Worm (Caenorhabditis elegans) whole organism, midembryonic: ENCODE data around the gene T05G5.5.

Source experiments
- flt-1 ChIP-seq: fragments of 200-800 bp; sonication (Bioruptor generic); IDR thresholded peaks from 2 replicates; pipeline ENCODE4 v1.3.6; 2022; ENCODE audit warnings: missing genetic modification characterization, missing compliant biosample characterization
- ref-1 ChIP-seq: fragments of 200-800 bp; sonication (Bioruptor generic); conservative IDR thresholded peaks from 2 replicates; pipeline ENCODE4 v1.3.6; 2022; ENCODE audit warnings: missing genetic modification reagents, missing genetic modification characterization, missing compliant biosample characterization
- tab-1 ChIP-seq: fragments of 200-800 bp; sonication (Bioruptor generic); IDR thresholded peaks from 2 replicates; pipeline ENCODE4 v1.3.6; 2022; ENCODE audit warnings: missing genetic modification characterization, missing compliant biosample characterization
- ztf-23 ChIP-seq: fragments of 200-800 bp; sonication (Bioruptor generic); IDR thresholded peaks from 2 replicates; pipeline ENCODE4 v1.3.6; 2022; ENCODE audit warnings: missing genetic modification reagents, missing genetic modification characterization, missing compliant biosample characterization

ce11 chrIII:9786776-9787175 lies 35.5 kb upstream of the T05G5.5 start:
- no peak for TF ChIP-seq ztf-23 (GFP tag; lab: Robert Waterston, UW)
- TF ChIP-seq ref-1 (GFP tag; lab: Robert Waterston, UW) = no peak
- no peak for TF ChIP-seq tab-1
- TF ChIP-seq flt-1 (GFP tag; lab: Robert Waterston, UW) = no peak
